7 worm cellular contexts compared by ENCODE assay signal in genomic region chrV:10727651-10728050, ce11.
A peak's percentile ranks its signal among the peaks of the same experiment; 100 is the strongest.
TF ChIP-seq lines count a peak whose summit lies in the region.

No protein-coding gene starts in this region.

TF ChIP-seq in whole organism, L1 larva, 84 proteins besides CTCF, POLR2A, EP300 and RAD21 (continues in another document):
- no peak for TF ChIP-seq fkh-8 (tag; optimal IDR thresholded peaks at IDR 0.05; lab: Kevin White, UChicago)
- TF ChIP-seq unc-130 (tag; optimal IDR thresholded peaks at IDR 0.05; lab: Kevin White, UChicago), result peak; percentile 40
- TF ChIP-seq ztf-11 (tag; optimal IDR thresholded peaks at IDR 0.05; lab: Kevin White, UChicago), result no peak
- peak; percentile 69 for TF ChIP-seq tbx-2 (tag; optimal IDR thresholded peaks at IDR 0.05; lab: Kevin White, UChicago)
- TF ChIP-seq jun-1 (tag; optimal IDR thresholded peaks at IDR 0.05; lab: Kevin White, UChicago), result no peak
- no peak for TF ChIP-seq ets-5 (GFP tag; IDR thresholded peaks at IDR 0.05; lab: Robert Waterston, UW)
- TF ChIP-seq rnt-1 (tag; optimal IDR thresholded peaks at IDR 0.05; lab: Kevin White, UChicago), result peak; percentile 91
- TF ChIP-seq ztf-4 (tag; optimal IDR thresholded peaks at IDR 0.05; lab: Kevin White, UChicago), result peak; percentile 17
- TF ChIP-seq elt-3 (tag; optimal IDR thresholded peaks at IDR 0.05; lab: Kevin White, UChicago), result no peak
- no peak for TF ChIP-seq alr-1 (tag; optimal IDR thresholded peaks at IDR 0.05; lab: Kevin White, UChicago; ENCODE audit: borderline replicate concordance)
- TF ChIP-seq unc-30 (tag; optimal IDR thresholded peaks at IDR 0.05; lab: Kevin White, UChicago), result no peak
- TF ChIP-seq nhr-47 (tag; optimal IDR thresholded peaks at IDR 0.05; lab: Kevin White, UChicago), result no peak
- no peak for TF ChIP-seq pax-3 (tag; optimal IDR thresholded peaks at IDR 0.05; lab: Kevin White, UChicago)

TF ChIP-seq in whole organism, L2 larva, 48 proteins besides CTCF, POLR2A, EP300 and RAD21 (continues in another document):
- TF ChIP-seq mbf-1 (tag; optimal IDR thresholded peaks at IDR 0.05; lab: Kevin White, UChicago), result no peak
- no peak for TF ChIP-seq nhr-10 (tag; optimal IDR thresholded peaks at IDR 0.05; lab: Kevin White, UChicago)
- TF ChIP-seq mdl-1 (tag; optimal IDR thresholded peaks at IDR 0.05; lab: Kevin White, UChicago), result no peak
- TF ChIP-seq C34F6.9 (tag; optimal IDR thresholded peaks at IDR 0.05; lab: Kevin White, UChicago), result peak; percentile 27
- TF ChIP-seq sem-4 (tag; optimal IDR thresholded peaks at IDR 0.05; lab: Kevin White, UChicago), result peak; percentile 79
- peak in 1 of 2 experiments; percentile 66 for TF ChIP-seq lsy-2 (tag; optimal IDR thresholded peaks at IDR 0.05; lab: Kevin White, UChicago)
- peak; percentile 73 for TF ChIP-seq egl-27 (tag; optimal IDR thresholded peaks at IDR 0.05; lab: Kevin White, UChicago)
- peak; percentile 94 for TF ChIP-seq sma-9 (GFP tag; optimal IDR thresholded peaks at IDR 0.05; lab: Kevin White, UChicago)
- TF ChIP-seq sma-9 (tag; optimal IDR thresholded peaks at IDR 0.05; lab: Kevin White, UChicago), result peak; percentile 65
- TF ChIP-seq nhr-77 (tag; optimal IDR thresholded peaks at IDR 0.05; lab: Kevin White, UChicago), result no peak
- peak; percentile 1 for TF ChIP-seq fos-1 (tag; optimal IDR thresholded peaks at IDR 0.05; lab: Kevin White, UChicago)
- peak; percentile 15 for TF ChIP-seq nhr-6 (tag; optimal IDR thresholded peaks at IDR 0.05; lab: Kevin White, UChicago)
- TF ChIP-seq nhr-25 (tag; optimal IDR thresholded peaks at IDR 0.05; lab: Kevin White, UChicago), result no peak
- peak; percentile 44 for TF ChIP-seq nhr-21 (tag; optimal IDR thresholded peaks at IDR 0.05; lab: Kevin White, UChicago)

TF ChIP-seq in whole organism, L3 larva, 47 proteins besides CTCF, POLR2A, EP300 and RAD21:
- peak; percentile 39 for TF ChIP-seq nhr-43 (tag; optimal IDR thresholded peaks at IDR 0.05; lab: Kevin White, UChicago; ENCODE audit: poor library complexity, severe bottlenecking)
- peak; percentile 92 for TF ChIP-seq unc-62 (GFP tag; optimal IDR thresholded peaks at IDR 0.05; lab: Kevin White, UChicago)
- TF ChIP-seq elt-1 (tag; optimal IDR thresholded peaks at IDR 0.05; lab: Kevin White, UChicago), result no peak
- peak; percentile 72 for TF ChIP-seq nhr-11 (tag; optimal IDR thresholded peaks at IDR 0.05; lab: Kevin White, UChicago)
- TF ChIP-seq nfya-1 (tag; optimal IDR thresholded peaks at IDR 0.05; lab: Kevin White, UChicago; ENCODE audit: insufficient read depth), result peak; percentile 61
- no peak for TF ChIP-seq fos-1 (tag; optimal IDR thresholded peaks at IDR 0.05; lab: Kevin White, UChicago)
- peak; percentile 89 for TF ChIP-seq lin-39 (tag; optimal IDR thresholded peaks at IDR 0.05; lab: Kevin White, UChicago)
- peak; percentile 71 for TF ChIP-seq egl-5 (tag; optimal IDR thresholded peaks at IDR 0.05; lab: Kevin White, UChicago)
- TF ChIP-seq ceh-82 (tag; optimal IDR thresholded peaks at IDR 0.05; lab: Kevin White, UChicago), result no peak
- peak; percentile 61 for TF ChIP-seq nhr-23 (tag; optimal IDR thresholded peaks at IDR 0.05; lab: Kevin White, UChicago)
- TF ChIP-seq ceh-28 (tag; optimal IDR thresholded peaks at IDR 0.05; lab: Kevin White, UChicago), result peak; percentile 25

TF ChIP-seq in whole organism, L4 larva, 104 proteins besides CTCF, POLR2A, EP300 and RAD21 (continues in another document):
- TF ChIP-seq arid-1 (GFP tag; conservative IDR thresholded peaks at IDR 0.05; lab: Robert Waterston, UW), result no peak
- no peak for TF ChIP-seq lsy-2 (tag; optimal IDR thresholded peaks at IDR 0.05; lab: Kevin White, UChicago)
- peak; percentile 93 for TF ChIP-seq nhr-11 (tag; optimal IDR thresholded peaks at IDR 0.05; lab: Kevin White, UChicago)
- TF ChIP-seq mdt-29 (GFP tag; IDR thresholded peaks at IDR 0.05; lab: Robert Waterston, UW), result no peak
- TF ChIP-seq mes-2 (tag; optimal IDR thresholded peaks at IDR 0.05; lab: Kevin White, UChicago; ENCODE audit: poor library complexity, severe bottlenecking), result peak; percentile 18
- peak; percentile 79 for TF ChIP-seq nhr-28 (tag; optimal IDR thresholded peaks at IDR 0.05; lab: Kevin White, UChicago)
- peak; percentile 87 for TF ChIP-seq ceh-20 (GFP tag; IDR thresholded peaks at IDR 0.05; lab: Robert Waterston, UW)
- TF ChIP-seq F44E2.7 (GFP tag; IDR thresholded peaks at IDR 0.05; lab: Robert Waterston, UW), result no peak
- TF ChIP-seq zip-11 (GFP tag; IDR thresholded peaks at IDR 0.05; lab: Robert Waterston, UW), result no peak
- no peak for TF ChIP-seq saeg-2 (GFP tag; IDR thresholded peaks at IDR 0.05; lab: Robert Waterston, UW)
- peak; percentile 67 for TF ChIP-seq hlh-11 (tag; optimal IDR thresholded peaks at IDR 0.05; lab: Kevin White, UChicago)
- TF ChIP-seq unc-62 (GFP tag; optimal IDR thresholded peaks at IDR 0.05 in 1 of 2; lab: Kevin White, UChicago), result peak in 1 of 2 experiments; percentile 99
- no peak for TF ChIP-seq unc-62 (tag; optimal IDR thresholded peaks at IDR 0.05; lab: Kevin White, UChicago)
- TF ChIP-seq mdl-1 (tag; optimal IDR thresholded peaks at IDR 0.05; lab: Kevin White, UChicago), result no peak
- no peak for TF ChIP-seq unc-130 (GFP tag; optimal IDR thresholded peaks at IDR 0.05; lab: Kevin White, UChicago)

TF ChIP-seq in whole organism, late embryonic, 69 proteins besides CTCF, POLR2A, EP300 and RAD21:
- peak; percentile 92 for TF ChIP-seq unc-55 (GFP tag; optimal IDR thresholded peaks at IDR 0.05; lab: Kevin White, UChicago)
- TF ChIP-seq ceh-18 (tag; optimal IDR thresholded peaks at IDR 0.05; lab: Kevin White, UChicago), result peak; percentile 73
- TF ChIP-seq K02D7.2 (tag; optimal IDR thresholded peaks at IDR 0.05; lab: Kevin White, UChicago), result no peak
- no peak for TF ChIP-seq sox-4 (tag; optimal IDR thresholded peaks at IDR 0.05; lab: Kevin White, UChicago)
- TF ChIP-seq rnt-1 (tag; optimal IDR thresholded peaks at IDR 0.05; lab: Kevin White, UChicago), result peak; percentile 19
- TF ChIP-seq nfya-1 (tag; optimal IDR thresholded peaks at IDR 0.05; lab: Kevin White, UChicago), result peak; percentile 32

TF ChIP-seq in whole organism, mixed stage, embryonic, 35 proteins besides CTCF, POLR2A, EP300 and RAD21:
- TF ChIP-seq mab-5 (tag; optimal IDR thresholded peaks at IDR 0.05; lab: Kevin White, UChicago) (peak; percentile 59), cnd-1 (tag; optimal IDR thresholded peaks at IDR 0.05; lab: Kevin White, UChicago) (no peak), ceh-83 (GFP tag; optimal IDR thresholded peaks at IDR 0.05; lab: Kevin White, UChicago) (no peak), unc-120 (tag; optimal IDR thresholded peaks at IDR 0.05; lab: Kevin White, UChicago; ENCODE audit: poor library complexity, severe bottlenecking) (peak; percentile 12), drap-1 (GFP tag; optimal IDR thresholded peaks at IDR 0.05; lab: Kevin White, UChicago) (no peak), unc-62 (GFP tag; optimal IDR thresholded peaks at IDR 0.05; lab: Kevin White, UChicago) (peak; percentile 98), nhr-2 (tag; optimal IDR thresholded peaks at IDR 0.05; lab: Kevin White, UChicago) (no peak), lsy-2 (tag; optimal IDR thresholded peaks at IDR 0.05; lab: Kevin White, UChicago) (no peak), hlh-1 (tag; optimal IDR thresholded peaks at IDR 0.05; lab: Kevin White, UChicago) (peak; percentile 13)

TF ChIP-seq in whole organism, young adult, 124 proteins besides CTCF, POLR2A, EP300 and RAD21:
- TF ChIP-seq cebp-1 (GFP tag; IDR thresholded peaks at IDR 0.05; lab: Robert Waterston, UW) (no peak), cebp-1 (tag; optimal IDR thresholded peaks at IDR 0.05; lab: Kevin White, UChicago) (no peak), mxl-1 (tag; optimal IDR thresholded peaks at IDR 0.05; lab: Kevin White, UChicago) (no peak), ceh-58 (GFP tag; IDR thresholded peaks at IDR 0.05; lab: Robert Waterston, UW) (no peak), cebp-2 (GFP tag; IDR thresholded peaks at IDR 0.05; lab: Robert Waterston, UW) (no peak), somi-1 (GFP tag; optimal IDR thresholded peaks at IDR 0.05; lab: Kevin White, UChicago) (peak; percentile 26), K11D2.4 (GFP tag; IDR thresholded peaks at IDR 0.05; lab: Robert Waterston, UW) (0 out of 2 replicates have a peak, but pooled peaks have one; percentile 24), F57C9.4 (tag; optimal IDR thresholded peaks at IDR 0.05; lab: Kevin White, UChicago) (no peak), Y53G8AR.9 (GFP tag; conservative IDR thresholded peaks at IDR 0.05; lab: Robert Waterston, UW) (0 out of 2 replicates have a peak, but pooled peaks have one; percentile 19)
